Worm (Caenorhabditis elegans) whole organism, midembryonic: ENCODE results near the gene pqn-80.

ENCODE experiments used
- flt-1 ChIP-seq: fragments of 200-800 bp; sonication (Bioruptor generic); IDR thresholded peaks from 2 replicates; pipeline ENCODE4 v1.3.6; 2022; ENCODE audit warnings: missing genetic modification characterization, missing compliant biosample characterization
- klf-2 ChIP-seq: fragments of 200-800 bp; sonication (Bioruptor generic); conservative IDR thresholded peaks from 2 replicates; pipeline ENCODE4 v1.3.6; 2022; ENCODE audit warnings: missing genetic modification reagents, missing genetic modification characterization, missing compliant biosample characterization
- med-1 ChIP-seq: sonication (generic microtip); optimal IDR thresholded peaks from 2 replicates; lab custom pipeline; 2017; ENCODE audit warnings: missing genetic modification characterization, mild to moderate bottlenecking, missing compliant biosample characterization, antibody characterized with exemption, missing genetic modification reagents; ENCODE audit not compliant: insufficient read depth
- ztf-23 ChIP-seq: fragments of 200-800 bp; sonication (Bioruptor generic); IDR thresholded peaks from 2 replicates; pipeline ENCODE4 v1.3.6; 2022; ENCODE audit warnings: missing genetic modification reagents, missing genetic modification characterization, missing compliant biosample characterization
- ztf-29 ChIP-seq: fragments of 200-800 bp; sonication (Bioruptor generic); IDR thresholded peaks from 2 replicates; pipeline ENCODE4 v1.3.6; 2022; ENCODE audit warnings: missing genetic modification reagents, missing genetic modification characterization, missing compliant biosample characterization

DNA sequence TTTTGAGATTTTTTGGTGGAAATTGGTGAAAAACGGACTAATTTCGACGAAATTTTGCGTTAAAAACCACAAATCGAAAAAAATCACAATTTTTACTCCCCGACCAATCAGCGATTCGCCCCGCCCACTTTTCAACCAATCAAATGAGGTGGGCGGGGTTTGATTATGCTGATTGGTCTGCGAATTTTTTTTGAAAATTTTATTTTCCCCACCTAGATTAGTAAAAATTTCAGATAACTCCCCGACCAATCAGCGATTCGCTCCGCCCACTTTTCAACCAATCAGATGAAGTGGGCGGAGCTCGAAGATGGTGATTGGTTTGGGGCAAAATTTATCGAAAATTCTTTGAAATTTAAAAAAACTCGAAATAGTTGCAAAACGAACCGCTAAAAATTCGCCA, 12.8 kb downstream of the pqn-80 start:
- no peak for TF ChIP-seq ztf-29 (GFP tag; lab: Robert Waterston, UW)
- TF ChIP-seq ztf-23 (GFP tag; lab: Robert Waterston, UW), result no peak
- TF ChIP-seq flt-1, result no peak
- no peak for TF ChIP-seq med-1
- TF ChIP-seq klf-2 (GFP tag; lab: Robert Waterston, UW), result no peak
